Worm (Caenorhabditis elegans): Measurements from ENCODE around the gene T25D10.4.

DNA sequence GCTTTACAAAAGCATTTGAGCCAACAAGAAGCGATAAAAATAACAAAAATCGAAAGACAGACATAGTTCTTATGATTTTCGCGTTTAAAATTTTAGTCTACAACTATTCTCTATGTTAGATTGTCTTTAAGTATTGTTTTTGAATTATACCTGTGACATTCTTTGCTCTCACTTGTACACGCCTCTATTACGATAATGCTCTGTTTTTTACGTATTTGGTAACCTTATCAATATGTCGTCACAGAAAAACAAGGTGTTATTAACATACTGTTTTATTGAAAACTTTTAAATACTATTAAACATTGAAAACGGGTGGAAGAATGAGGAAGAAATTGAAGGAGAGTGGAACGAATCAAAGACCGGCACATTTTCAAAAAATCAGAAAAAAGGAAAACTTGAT is 2.8 kb downstream of the T25D10.4 start, which contains the start of gene spp-11:
- no peak for TF ChIP-seq ceh-13 (GFP tag; optimal IDR thresholded peaks at IDR 0.05)
- no peak for TF ChIP-seq ama-1 (optimal IDR thresholded peaks at IDR 0.05)
- TF ChIP-seq ets-7 (tag; optimal IDR thresholded peaks at IDR 0.05) = no peak
- TF ChIP-seq scrt-1 (GFP tag; IDR thresholded peaks at IDR 0.05) = no peak
- TF ChIP-seq flt-1 (GFP tag; IDR thresholded peaks at IDR 0.05) = no peak
- TF ChIP-seq hmg-4 (GFP tag; optimal IDR thresholded peaks at IDR 0.05) = no peak
- no peak for TF ChIP-seq hmbx-1 (tag; optimal IDR thresholded peaks at IDR 0.05)
- TF ChIP-seq pes-1 (GFP tag; IDR thresholded peaks at IDR 0.05) = no peak
- no peak for TF ChIP-seq tbx-11 (GFP tag; IDR thresholded peaks at IDR 0.05)
- TF ChIP-seq B0310.2 (tag; optimal IDR thresholded peaks at IDR 0.05) = no peak
- no peak for TF ChIP-seq hnd-1 (tag; optimal IDR thresholded peaks at IDR 0.05)
- no peak for TF ChIP-seq F13C5.2 (tag; optimal IDR thresholded peaks at IDR 0.05)
